Fruit fly (Drosophila melanogaster) whole organism, embryonic: Measurements from ENCODE around the gene Pino.
A peak's percentile ranks its signal among the peaks of the same experiment; 100 is the strongest.

Experiments used
- Abd-B ChIP-seq: fragments of 200-800 bp; sonication (Bioruptor generic); optimal IDR thresholded peaks from 2 replicates; lab custom pipeline; 2018; ENCODE audit warnings: missing biosample characterization, mild to moderate bottlenecking, missing genetic modification characterization, moderate library complexity
- Adf1 ChIP-seq: fragments of 200-800 bp; sonication (Bioruptor generic); IDR thresholded peaks from 2 replicates; pipeline ENCODE4 v1.3.6; 2022; ENCODE audit warnings: missing biosample characterization, missing genetic modification characterization
- Antp ChIP-seq: fragments of 200-800 bp; sonication (Bioruptor generic); optimal IDR thresholded peaks from 3 replicates; lab custom pipeline; 2016; ENCODE audit warnings: missing biosample characterization, missing genetic modification characterization
- B-H1 ChIP-seq: fragments of 200-800 bp; sonication (Bioruptor generic); IDR thresholded peaks from 3 replicates; pipeline ENCODE4 v1.3.6; 2022; ENCODE audit warnings: missing biosample characterization, missing genetic modification characterization
- Blimp-1 ChIP-seq: fragments of 200-800 bp; sonication (Bioruptor generic); optimal IDR thresholded peaks from 3 replicates; lab custom pipeline; 2018; ENCODE audit warnings: missing biosample characterization, missing genetic modification characterization, mild to moderate bottlenecking, moderate library complexity, missing genetic modification reagents
- CG10267 ChIP-seq: fragments of 200-800 bp; sonication (Bioruptor generic); optimal IDR thresholded peaks from 2 replicates; lab custom pipeline; 2018; ENCODE audit warnings: missing biosample characterization, mild to moderate bottlenecking, missing genetic modification characterization, moderate library complexity
- CG10654 ChIP-seq: fragments of 200-800 bp; sonication (Bioruptor generic); optimal IDR thresholded peaks from 2 replicates; lab custom pipeline; 2016; ENCODE audit warnings: missing biosample characterization, missing genetic modification characterization
- CG11723 ChIP-seq: fragments of 200-800 bp; sonication (Bioruptor generic); optimal IDR thresholded peaks from 2 replicates; lab custom pipeline; 2017; ENCODE audit warnings: missing biosample characterization, mild to moderate bottlenecking, missing genetic modification characterization
- CG12155 ChIP-seq: fragments of 200-800 bp; sonication (Bioruptor generic); optimal IDR thresholded peaks from 3 replicates; lab custom pipeline; 2016; ENCODE audit warnings: missing biosample characterization, missing genetic modification characterization
- CG12219 ChIP-seq: fragments of 200-800 bp; sonication (Bioruptor generic); optimal IDR thresholded peaks from 3 replicates; lab custom pipeline; 2018; ENCODE audit warnings: missing biosample characterization, mild to moderate bottlenecking, missing genetic modification characterization
- CG12942 ChIP-seq: fragments of 200-800 bp; sonication (Bioruptor generic); optimal IDR thresholded peaks from 3 replicates; lab custom pipeline; 2016; ENCODE audit warnings: missing biosample characterization, missing genetic modification characterization
- CG13287 ChIP-seq: fragments of 200-800 bp; sonication (Bioruptor generic); IDR thresholded peaks from 2 replicates; pipeline ENCODE4 v1.3.6; 2022; ENCODE audit warnings: missing biosample characterization, missing genetic modification characterization; ENCODE audit not compliant: partially characterized antibody
- CG13624 ChIP-seq: fragments of 200-800 bp; sonication (Bioruptor generic); optimal IDR thresholded peaks from 2 replicates; lab custom pipeline; 2016; ENCODE audit warnings: missing biosample characterization, missing genetic modification characterization
- CG13775 ChIP-seq: fragments of 200-800 bp; sonication (Bioruptor generic); optimal IDR thresholded peaks from 3 replicates; lab custom pipeline; 2017; ENCODE audit warnings: missing biosample characterization, mild to moderate bottlenecking, missing genetic modification characterization
- CG1603 ChIP-seq: fragments of 200-800 bp; sonication (Bioruptor generic); optimal IDR thresholded peaks from 2 replicates; lab custom pipeline; 2019; ENCODE audit warnings: missing biosample characterization, mild to moderate bottlenecking, missing genetic modification characterization, moderate library complexity
- CG16779 ChIP-seq: fragments of 200-800 bp; sonication (Bioruptor generic); IDR thresholded peaks from 2 replicates; pipeline ENCODE4 v1.3.6; 2022; ENCODE audit warnings: missing biosample characterization, missing genetic modification characterization
- CG17385 ChIP-seq: fragments of 200-800 bp; sonication (Bioruptor generic); optimal IDR thresholded peaks from 3 replicates; lab custom pipeline; 2018; ENCODE audit warnings: missing biosample characterization, mild to moderate bottlenecking, missing genetic modification characterization
- CG2199 ChIP-seq: fragments of 200-800 bp; sonication (Bioruptor generic); IDR thresholded peaks from 3 replicates; pipeline ENCODE4 v1.3.6; 2022; ENCODE audit warnings: missing biosample characterization, missing genetic modification characterization
- CG30431 ChIP-seq: fragments of 200-800 bp; sonication (Bioruptor generic); optimal IDR thresholded peaks from 2 replicates; lab custom pipeline; 2017; ENCODE audit warnings: missing biosample characterization, missing genetic modification characterization
- CG31224 ChIP-seq: fragments of 200-800 bp; sonication (Bioruptor generic); IDR thresholded peaks from 2 replicates; pipeline ENCODE4 v1.3.6; 2022; ENCODE audit warnings: missing biosample characterization, missing genetic modification characterization
- CG4360 ChIP-seq: fragments of 200-800 bp; sonication (Bioruptor generic); IDR thresholded peaks from 2 replicates; pipeline ENCODE4 v1.3.6; 2022; ENCODE audit warnings: missing biosample characterization, missing genetic modification characterization
- CG4617 ChIP-seq: fragments of 200-800 bp; sonication (Bioruptor generic); optimal IDR thresholded peaks from 3 replicates; lab custom pipeline; 2016; ENCODE audit warnings: missing biosample characterization, missing genetic modification characterization, borderline replicate concordance
- CG5953 ChIP-seq: fragments of 200-800 bp; sonication (Bioruptor generic); IDR thresholded peaks from 2 replicates; pipeline ENCODE4 v1.3.6; 2022; ENCODE audit warnings: missing biosample characterization, missing genetic modification characterization
- CG6175 ChIP-seq: fragments of 200-800 bp; sonication (Bioruptor generic); IDR thresholded peaks from 3 replicates; pipeline ENCODE4 v1.3.6; 2022; ENCODE audit warnings: missing biosample characterization, missing genetic modification characterization
- CG6689 ChIP-seq: fragments of 200-800 bp; sonication (Bioruptor generic); IDR thresholded peaks from 2 replicates; pipeline ENCODE4 v1.3.6; 2022; ENCODE audit warnings: missing biosample characterization, missing genetic modification characterization
- CG7357 ChIP-seq: fragments of 200-800 bp; sonication (Bioruptor generic); IDR thresholded peaks from 3 replicates; pipeline ENCODE4 v1.3.6; 2022; ENCODE audit warnings: missing biosample characterization, missing genetic modification characterization
- CG7786 ChIP-seq: fragments of 200-800 bp; sonication (Bioruptor generic); optimal IDR thresholded peaks from 2 replicates; lab custom pipeline; 2016; ENCODE audit warnings: missing biosample characterization, missing genetic modification characterization
- CG8290 ChIP-seq, 3 experiments: fragments of 200-800 bp; sonication (Bioruptor generic); optimal IDR thresholded peaks; 2 replicates each; lab custom pipeline; 2016 to 2019; ENCODE audit warnings: missing biosample characterization in 3 of 3, missing genetic modification characterization in 3 of 3, mild to moderate bottlenecking in 2 of 3, moderate library complexity in 1 of 3
- CG9727 ChIP-seq: fragments of 200-800 bp; sonication (Bioruptor generic); optimal IDR thresholded peaks from 3 replicates; lab custom pipeline; 2017; ENCODE audit warnings: missing biosample characterization, mild to moderate bottlenecking, missing genetic modification characterization
- CrebB ChIP-seq: fragments of 200-800 bp; sonication (Bioruptor generic); optimal IDR thresholded peaks from 3 replicates; lab custom pipeline; 2018; ENCODE audit warnings: missing biosample characterization, mild to moderate bottlenecking, missing genetic modification characterization
- Dip2 ChIP-seq: fragments of 200-800 bp; sonication (Bioruptor generic); IDR thresholded peaks from 2 replicates; pipeline ENCODE4 v1.3.6; 2022; ENCODE audit warnings: missing biosample characterization, missing genetic modification characterization
- Pdp1 ChIP-seq, 2 experiments: fragments of 200-800 bp; sonication (Bioruptor generic); optimal IDR thresholded peaks; 3 replicates each; lab custom pipeline; 2016; ENCODE audit warnings: missing biosample characterization in 2 of 2, missing genetic modification characterization in 2 of 2, mild to moderate bottlenecking in 1 of 2, moderate library complexity in 1 of 2
- bsh ChIP-seq, 2 experiments: fragments of 200-800 bp; sonication (Bioruptor generic); optimal IDR thresholded peaks; 2 replicates each; lab custom pipeline; 2017 to 2018; ENCODE audit warnings: mild to moderate bottlenecking in 2 of 2, missing biosample characterization in 2 of 2, missing genetic modification characterization in 2 of 2, moderate library complexity in 1 of 2
- dan ChIP-seq: fragments of 200-800 bp; sonication (Bioruptor generic); IDR thresholded peaks from 2 replicates; pipeline ENCODE4 v1.3.6; 2022; ENCODE audit warnings: missing biosample characterization, missing genetic modification characterization
- dmrt11E ChIP-seq: fragments of 200-800 bp; sonication (Bioruptor generic); optimal IDR thresholded peaks from 3 replicates; lab custom pipeline; 2018; ENCODE audit warnings: missing biosample characterization, mild to moderate bottlenecking, missing genetic modification characterization, moderate library complexity
- dmrt99B ChIP-seq: fragments of 200-800 bp; sonication (Bioruptor generic); optimal IDR thresholded peaks from 2 replicates; lab custom pipeline; 2018; ENCODE audit warnings: missing biosample characterization, mild to moderate bottlenecking, missing genetic modification characterization, moderate library complexity
- emc ChIP-seq: fragments of 200-800 bp; sonication (Bioruptor generic); optimal IDR thresholded peaks from 2 replicates; lab custom pipeline; 2016; ENCODE audit warnings: missing biosample characterization, missing genetic modification characterization
- gsb ChIP-seq: fragments of 200-800 bp; sonication (Bioruptor generic); IDR thresholded peaks from 2 replicates; pipeline ENCODE4 v1.3.6; 2022; ENCODE audit warnings: missing biosample characterization, missing genetic modification characterization
- jumu ChIP-seq: fragments of 200-800 bp; sonication (Bioruptor generic); optimal IDR thresholded peaks from 3 replicates; lab custom pipeline; 2016; ENCODE audit warnings: missing biosample characterization, missing genetic modification characterization
- lab ChIP-seq: fragments of 200-800 bp; sonication (Bioruptor generic); optimal IDR thresholded peaks from 3 replicates; lab custom pipeline; 2017; ENCODE audit warnings: missing biosample characterization, missing genetic modification characterization, mild to moderate bottlenecking, moderate library complexity, missing genetic modification reagents
- lilli ChIP-seq: fragments of 200-800 bp; sonication (Bioruptor generic); optimal IDR thresholded peaks from 3 replicates; lab custom pipeline; 2016; ENCODE audit warnings: missing biosample characterization, missing genetic modification characterization
- mld ChIP-seq: fragments of 200-800 bp; sonication (Bioruptor generic); IDR thresholded peaks from 3 replicates; pipeline ENCODE4 v1.3.6; 2022; ENCODE audit warnings: missing biosample characterization, missing genetic modification characterization; ENCODE audit not compliant: partially characterized antibody
- otp ChIP-seq: fragments of 200-800 bp; sonication (Bioruptor generic); IDR thresholded peaks from 3 replicates; pipeline ENCODE4, ENCODE4 v1.3.6; 2022; ENCODE audit warnings: missing biosample characterization, missing genetic modification characterization
- pan ChIP-seq, 4 experiments: fragments of >200 bp in 3 of 4; fragments of 200-800 bp in 1 of 4; sonication (Bioruptor generic) in 1 of 4; optimal IDR thresholded peaks in 3 of 4; IDR thresholded peaks in 1 of 4; 2 replicates each; pipeline versions ENCODE4 v1.3.6 to Lab custom; 2017 to 2022; ENCODE audit warnings: missing biosample characterization in 2 of 4, missing genetic modification characterization in 2 of 4, mixed read lengths in 1 of 4
- psq ChIP-seq: fragments of 200-800 bp; sonication (Bioruptor generic); optimal IDR thresholded peaks from 2 replicates; lab custom pipeline; 2017; ENCODE audit warnings: missing biosample characterization, missing genetic modification characterization
- repo ChIP-seq: fragments of 200-800 bp; sonication (Bioruptor generic); optimal IDR thresholded peaks from 2 replicates; lab custom pipeline; 2016; ENCODE audit warnings: missing biosample characterization, missing genetic modification characterization
- scrt ChIP-seq: fragments of 200-800 bp; sonication (Bioruptor generic); optimal IDR thresholded peaks from 2 replicates; lab custom pipeline; 2018; ENCODE audit warnings: missing biosample characterization, mild to moderate bottlenecking, missing genetic modification characterization, moderate library complexity
- toy ChIP-seq: fragments of 200-800 bp; sonication (Bioruptor generic); IDR thresholded peaks from 2 replicates; pipeline ENCODE4 v1.3.6; 2022; ENCODE audit warnings: missing biosample characterization, missing genetic modification characterization
- zfh1 ChIP-seq: fragments of 200-800 bp; sonication (Bioruptor generic); IDR thresholded peaks from 3 replicates; pipeline ENCODE4 v1.3.6; 2022; ENCODE audit warnings: missing biosample characterization, missing genetic modification characterization
- zfh2 ChIP-seq: fragments of 200-800 bp; sonication (Bioruptor generic); optimal IDR thresholded peaks from 2 replicates; lab custom pipeline; 2016; ENCODE audit warnings: missing biosample characterization, missing genetic modification characterization

The Pino gene

dm6 chr2L:1070941-1071340 lies 57.8 kb downstream of the Pino start (continued):
- TF ChIP-seq dmrt11E (tag; lab: Kevin White, UChicago) (no peak), CG12942 (GFP tag; lab: Kevin White, UChicago) (no peak), CrebB (tag; lab: Kevin White, UChicago) (no peak), scrt (no peak), toy (GFP tag; lab: Robert Waterston, UW) (0 out of 2 replicates have a peak, but pooled peaks have one; percentile 44), CG12155 (GFP tag; lab: Kevin White, UChicago) (peak; percentile 26), jumu (GFP tag; lab: Kevin White, UChicago) (no peak), CG4360 (GFP tag; lab: Robert Waterston, UW) (no peak), Adf1 (no peak), lilli (GFP tag; lab: Kevin White, UChicago) (peak; percentile 4), CG2199 (GFP tag; lab: Robert Waterston, UW) (no peak), bsh (GFP tag; optimal IDR thresholded peaks at IDR 0.05; lab: Kevin White, UChicago) (peak in 1 of 2 experiments; percentile 54), gsb (no peak), Abd-B (no peak), dmrt99B (tag; lab: Kevin White, UChicago) (peak; percentile 20), B-H1 (no peak), CG7357 (0 out of 3 replicates have a peak, but pooled peaks have one; percentile 20), CG10267 (tag; lab: Kevin White, UChicago) (no peak), Antp (peak; percentile 67), CG13624 (GFP tag; lab: Kevin White, UChicago) (no peak), CG5953 (GFP tag; lab: Robert Waterston, UW) (no peak), CG13775 (GFP tag; lab: Kevin White, UChicago) (no peak), CG13287 (GFP tag; lab: Robert Waterston, UW) (no peak), CG4617 (GFP tag; lab: Kevin White, UChicago) (no peak), CG7786 (GFP tag; lab: Kevin White, UChicago) (peak; percentile 10), Blimp-1 (peak; percentile 55), CG16779 (no peak), CG12219 (GFP tag; lab: Kevin White, UChicago) (no peak), emc (GFP tag; lab: Kevin White, UChicago) (no peak), CG6689 (no peak), Pdp1 (GFP tag; optimal IDR thresholded peaks at IDR 0.05; lab: Kevin White, UChicago) (no peak), dan (GFP tag; lab: Robert Waterston, UW) (no peak), CG30431 (GFP tag; lab: Kevin White, UChicago) (peak; percentile 13), CG9727 (GFP tag; lab: Kevin White, UChicago) (no peak), Dip2 (GFP tag; lab: Robert Waterston, UW) (no peak), CG31224 (GFP tag; lab: Robert Waterston, UW) (0 out of 2 replicates have a peak, but pooled peaks have one; percentile 7), mld (no peak), CG17385 (GFP tag; lab: Kevin White, UChicago) (no peak), CG11723 (no peak), otp (GFP tag; lab: Robert Waterston, UW) (0 out of 3 replicates have a peak, but pooled peaks have one; percentile 39), CG1603 (tag; lab: Kevin White, UChicago) (peak; percentile 9), repo (GFP tag; lab: Kevin White, UChicago) (no peak), CG8290 (GFP tag; optimal IDR thresholded peaks at IDR 0.05; lab: Kevin White, UChicago) (no peak), CG8290 (tag; optimal IDR thresholded peaks at IDR 0.05; lab: Kevin White, UChicago) (peak in 1 of 2 experiments; percentile 53), lab (GFP tag; lab: Kevin White, UChicago) (peak; percentile 38), pan (optimal IDR thresholded peaks at IDR 0.05; lab: Kevin White, UChicago) (no peak), pan (GFP tag; optimal IDR thresholded peaks at IDR 0.05 in 1 of 2, IDR thresholded peaks at IDR 0.05 in 1 of 2) (peak in 1 of 2 experiments; percentile 49), CG6175 (GFP tag; lab: Robert Waterston, UW) (no peak), CG10654 (GFP tag; lab: Kevin White, UChicago) (no peak), psq (GFP tag; lab: Kevin White, UChicago) (peak; percentile 12), zfh1 (GFP tag; lab: Robert Waterston, UW) (peak; percentile 55; the same call in 2 of the 3 replicates), zfh2 (GFP tag; lab: Kevin White, UChicago) (peak; percentile 43)
